Fruit fly (Drosophila melanogaster): ENCODE results near the gene CG17597.

DNA sequence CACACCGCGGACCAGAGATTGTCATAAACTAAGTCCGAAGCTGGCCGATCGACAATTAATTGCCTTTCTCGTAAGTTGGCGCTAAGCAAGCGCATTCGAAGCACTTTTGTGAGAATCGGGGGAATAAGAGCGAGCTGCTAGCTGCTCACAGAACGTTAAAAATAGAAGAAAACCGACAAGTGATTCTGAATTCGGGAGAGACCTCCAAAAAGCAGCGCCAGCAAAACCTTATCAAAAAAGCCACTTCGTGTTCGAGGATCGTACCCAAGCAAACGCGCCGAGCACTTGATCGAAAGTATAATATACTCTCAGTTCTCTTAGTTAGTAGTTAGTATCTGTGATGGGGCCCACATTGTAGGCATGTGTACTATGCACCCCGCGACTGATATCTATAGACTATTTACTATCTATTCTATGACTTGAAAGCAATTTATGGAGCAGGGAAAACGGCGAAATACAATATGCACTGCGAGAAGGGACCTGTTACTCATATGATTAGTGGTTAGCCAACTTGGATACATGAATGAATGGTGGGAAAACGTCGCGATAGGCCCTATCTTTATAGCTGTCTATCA, 43.5 kb downstream of the CG17597 start:
- no peak for TF ChIP-seq fd96Ca (GFP tag; IDR thresholded peaks at IDR 0.05)
- no peak for TF ChIP-seq CG15710 (tag; optimal IDR thresholded peaks at IDR 0.05)
- TF ChIP-seq Pif1B (GFP tag; optimal IDR thresholded peaks at IDR 0.05) = no peak
- no peak for TF ChIP-seq Ets98B (GFP tag; IDR thresholded peaks at IDR 0.05)
- no peak for TF ChIP-seq CG8301 (tag; optimal IDR thresholded peaks at IDR 0.05)
- no peak for TF ChIP-seq Pif1A (GFP tag; optimal IDR thresholded peaks at IDR 0.05)
- no peak for TF ChIP-seq D1 (tag; optimal IDR thresholded peaks at IDR 0.05)
- TF ChIP-seq CG17806 (tag; optimal IDR thresholded peaks at IDR 0.05) = no peak
